Fruit fly (Drosophila melanogaster) whole organism, prepupa: Measurements from ENCODE around the gene CG34056.
A peak's percentile ranks its signal among the peaks of the same experiment; 100 is the strongest.

ENCODE experiments used
- Blimp-1 ChIP-seq: fragments of 200-800 bp; sonication (Bioruptor generic); optimal IDR thresholded peaks from 3 replicates; lab custom pipeline; 2017; ENCODE audit warnings: missing biosample characterization, missing genetic modification characterization, mild to moderate bottlenecking, moderate library complexity, missing genetic modification reagents
- CG10669 ChIP-seq: fragments of 200-800 bp; sonication (Bioruptor generic); optimal IDR thresholded peaks from 3 replicates; lab custom pipeline; 2018; ENCODE audit warnings: missing biosample characterization, mild to moderate bottlenecking, missing genetic modification characterization, moderate library complexity
- CG11294 ChIP-seq: fragments of 200-800 bp; sonication (Bioruptor generic); IDR thresholded peaks from 2 replicates; pipeline ENCODE4 v1.3.6; 2022; ENCODE audit warnings: missing biosample characterization, missing genetic modification characterization
- CG11762 ChIP-seq: fragments of 200-800 bp; sonication (Bioruptor generic); optimal IDR thresholded peaks from 3 replicates; lab custom pipeline; 2016; ENCODE audit warnings: missing biosample characterization, missing genetic modification characterization; ENCODE audit not compliant: insufficient read depth
- CG11902 ChIP-seq: fragments of 200-800 bp; sonication (Bioruptor generic); optimal IDR thresholded peaks from 3 replicates; lab custom pipeline; 2016; ENCODE audit warnings: missing biosample characterization, missing genetic modification characterization
- CG1621 ChIP-seq: fragments of 200-800 bp; sonication (Bioruptor generic); optimal IDR thresholded peaks from 3 replicates; lab custom pipeline; 2018; ENCODE audit warnings: missing biosample characterization, mild to moderate bottlenecking, missing genetic modification characterization
- CG3032 ChIP-seq: fragments of 200-800 bp; optimal IDR thresholded peaks from 2 replicates; lab custom pipeline; 2019; ENCODE audit warnings: missing biosample characterization, mild to moderate bottlenecking, missing genetic modification characterization, moderate library complexity
- CG31627 ChIP-seq: fragments of 200-800 bp; sonication (Bioruptor generic); optimal IDR thresholded peaks from 3 replicates; lab custom pipeline; 2016; ENCODE audit warnings: missing biosample characterization, missing genetic modification characterization
- CG34406 ChIP-seq: fragments of 200-800 bp; sonication (Bioruptor generic); optimal IDR thresholded peaks from 3 replicates; lab custom pipeline; 2016; ENCODE audit warnings: missing biosample characterization, missing genetic modification characterization
- CG3919 ChIP-seq: fragments of 200-800 bp; sonication (Bioruptor generic); optimal IDR thresholded peaks from 3 replicates; lab custom pipeline; 2016; ENCODE audit warnings: missing biosample characterization, missing genetic modification characterization
- CG4318 ChIP-seq: fragments of 200-800 bp; sonication (Bioruptor generic); optimal IDR thresholded peaks from 3 replicates; lab custom pipeline; 2017; ENCODE audit warnings: missing biosample characterization, mild to moderate bottlenecking, missing genetic modification characterization
- CG6163 ChIP-seq: fragments of 200-800 bp; sonication (Bioruptor generic); IDR thresholded peaks from 3 replicates; pipeline ENCODE4 v1.3.6; 2022; ENCODE audit warnings: missing biosample characterization, missing genetic modification characterization
- CG6276 ChIP-seq: fragments of 200-800 bp; sonication (Bioruptor generic); optimal IDR thresholded peaks from 2 replicates; lab custom pipeline; 2017; ENCODE audit warnings: missing biosample characterization, mild to moderate bottlenecking, missing genetic modification characterization
- CG6792 ChIP-seq: fragments of 200-800 bp; sonication (Bioruptor generic); optimal IDR thresholded peaks from 3 replicates; lab custom pipeline; 2016; ENCODE audit warnings: missing biosample characterization, missing genetic modification characterization
- CG6854 ChIP-seq: fragments of 200-800 bp; sonication (Bioruptor generic); optimal IDR thresholded peaks from 2 replicates; lab custom pipeline; 2017; ENCODE audit warnings: missing biosample characterization, mild to moderate bottlenecking, missing genetic modification characterization
- CG7368 ChIP-seq: fragments of 200-800 bp; sonication (Bioruptor generic); optimal IDR thresholded peaks from 3 replicates; lab custom pipeline; 2016; ENCODE audit warnings: missing biosample characterization, missing genetic modification characterization
- CG8119 ChIP-seq: fragments of 200-800 bp; sonication (Bioruptor generic); IDR thresholded peaks from 3 replicates; pipeline ENCODE4 v1.3.6; 2022; ENCODE audit warnings: missing biosample characterization, missing genetic modification characterization
- CG8319 ChIP-seq: fragments of 200-800 bp; sonication (Bioruptor generic); optimal IDR thresholded peaks from 3 replicates; lab custom pipeline; 2016; ENCODE audit warnings: missing biosample characterization, missing genetic modification characterization
- CG8632 ChIP-seq: fragments of 200-800 bp; sonication (Bioruptor generic); optimal IDR thresholded peaks from 3 replicates; lab custom pipeline; 2016; ENCODE audit warnings: missing biosample characterization, missing genetic modification characterization
- CG9139 ChIP-seq: fragments of 200-800 bp; sonication (Bioruptor generic); optimal IDR thresholded peaks from 3 replicates; lab custom pipeline; 2017; ENCODE audit warnings: missing biosample characterization, mild to moderate bottlenecking, missing genetic modification characterization
- Eip75B ChIP-seq: fragments of 200-800 bp; sonication (Bioruptor generic); optimal IDR thresholded peaks from 3 replicates; lab custom pipeline; 2016; ENCODE audit warnings: missing biosample characterization, missing genetic modification characterization
- Eip78C ChIP-seq: fragments of 200-800 bp; sonication (Bioruptor generic); peaks from one replicate; lab custom pipeline; 2016; ENCODE audit warnings: missing biosample characterization, missing genetic modification characterization
- Eip93F ChIP-seq: fragments of 200-800 bp; sonication (Bioruptor generic); optimal IDR thresholded peaks from 2 replicates; lab custom pipeline; 2016; ENCODE audit warnings: missing biosample characterization, mild to moderate bottlenecking, missing genetic modification characterization
- Ets21C ChIP-seq: fragments of 200-800 bp; sonication (Bioruptor generic); optimal IDR thresholded peaks from 3 replicates; lab custom pipeline; 2016; ENCODE audit warnings: missing biosample characterization, missing genetic modification characterization
- Ets96B ChIP-seq: fragments of 200-800 bp; optimal IDR thresholded peaks from 2 replicates; lab custom pipeline; 2019; ENCODE audit warnings: missing biosample characterization, mild to moderate bottlenecking, missing genetic modification characterization, moderate library complexity
- Gug ChIP-seq: fragments of 200-800 bp; sonication (Bioruptor generic); IDR thresholded peaks from 2 replicates; pipeline ENCODE4 v1.3.6; 2022; ENCODE audit warnings: missing biosample characterization, missing genetic modification characterization
- Hr39 ChIP-seq: fragments of 200-800 bp; sonication (Bioruptor generic); optimal IDR thresholded peaks from 2 replicates; lab custom pipeline; 2016; ENCODE audit warnings: missing biosample characterization, missing genetic modification characterization
- Hr4 ChIP-seq: fragments of 200-800 bp; sonication (Bioruptor generic); optimal IDR thresholded peaks from 3 replicates; lab custom pipeline; 2016; ENCODE audit warnings: missing biosample characterization, missing genetic modification characterization
- Lpt ChIP-seq: fragments of 200-800 bp; sonication (Bioruptor generic); optimal IDR thresholded peaks from 3 replicates; lab custom pipeline; 2016; ENCODE audit warnings: missing biosample characterization, missing genetic modification characterization
- OdsH ChIP-seq: fragments of 200-800 bp; sonication (Bioruptor generic); optimal IDR thresholded peaks from 3 replicates; lab custom pipeline; 2016; ENCODE audit warnings: missing biosample characterization, missing genetic modification characterization
- Smox ChIP-seq: fragments of 200-800 bp; sonication (Bioruptor generic); optimal IDR thresholded peaks from 3 replicates; lab custom pipeline; 2016; ENCODE audit warnings: missing biosample characterization, missing genetic modification characterization
- Sox102F ChIP-seq: fragments of 200-800 bp; sonication (Bioruptor generic); optimal IDR thresholded peaks from 2 replicates; lab custom pipeline; 2016; ENCODE audit warnings: missing biosample characterization, mild to moderate bottlenecking, missing genetic modification characterization
- Sox14 ChIP-seq: fragments of 200-800 bp; sonication (Bioruptor generic); optimal IDR thresholded peaks from 3 replicates; lab custom pipeline; 2016; ENCODE audit warnings: missing biosample characterization, missing genetic modification characterization
- acj6 ChIP-seq: fragments of 200-800 bp; sonication (Bioruptor generic); optimal IDR thresholded peaks from 3 replicates; lab custom pipeline; 2016; ENCODE audit warnings: missing biosample characterization, missing genetic modification characterization
- cyc ChIP-seq: fragments of 200-800 bp; sonication (Bioruptor generic); optimal IDR thresholded peaks from 3 replicates; lab custom pipeline; 2016; ENCODE audit warnings: missing biosample characterization, missing genetic modification characterization
- dac ChIP-seq: fragments of 200-800 bp; sonication (Bioruptor generic); optimal IDR thresholded peaks from 2 replicates; lab custom pipeline; 2017; ENCODE audit warnings: missing biosample characterization, mild to moderate bottlenecking, missing genetic modification characterization
- dsx ChIP-seq: fragments of 200-800 bp; optimal IDR thresholded peaks from 3 replicates; lab custom pipeline; 2019; ENCODE audit warnings: missing biosample characterization, mild to moderate bottlenecking, missing genetic modification characterization, moderate library complexity; ENCODE audit not compliant: poor library complexity, severe bottlenecking
- eg ChIP-seq: fragments of 200-800 bp; sonication (Bioruptor generic); IDR thresholded peaks from 3 replicates; pipeline ENCODE4 v1.3.6; 2022; ENCODE audit warnings: missing biosample characterization, missing genetic modification characterization
- esn ChIP-seq: fragments of 200-800 bp; sonication (Bioruptor generic); optimal IDR thresholded peaks from 2 replicates; lab custom pipeline; 2016; ENCODE audit warnings: missing biosample characterization, mild to moderate bottlenecking, missing genetic modification characterization, moderate library complexity
- fd59A ChIP-seq: fragments of 200-800 bp; sonication (Bioruptor generic); optimal IDR thresholded peaks from 2 replicates; lab custom pipeline; 2017; ENCODE audit warnings: missing biosample characterization, mild to moderate bottlenecking, missing genetic modification characterization, missing genetic modification reagents
- fd85E ChIP-seq: fragments of 200-800 bp; sonication (Bioruptor generic); optimal IDR thresholded peaks from 3 replicates; lab custom pipeline; 2016; ENCODE audit warnings: missing biosample characterization, missing genetic modification characterization
- fkh ChIP-seq: fragments of 200-800 bp; sonication (Bioruptor generic); optimal IDR thresholded peaks from 3 replicates; lab custom pipeline; 2017; ENCODE audit warnings: missing biosample characterization, mild to moderate bottlenecking, missing genetic modification characterization, moderate library complexity
- lz ChIP-seq: fragments of 200-800 bp; sonication (Bioruptor generic); optimal IDR thresholded peaks from 3 replicates; lab custom pipeline; 2016; ENCODE audit warnings: missing biosample characterization, missing genetic modification characterization
- net ChIP-seq: fragments of 200-800 bp; sonication (Bioruptor generic); optimal IDR thresholded peaks from 3 replicates; lab custom pipeline; 2016; ENCODE audit warnings: missing biosample characterization, missing genetic modification characterization
- pdm3 ChIP-seq: fragments of 200-800 bp; sonication (Bioruptor generic); optimal IDR thresholded peaks from 3 replicates; lab custom pipeline; 2016; ENCODE audit warnings: missing biosample characterization, missing genetic modification characterization
- salr ChIP-seq, 2 experiments: fragments of 200-800 bp; sonication (Bioruptor generic); optimal IDR thresholded peaks; 3 replicates each; lab custom pipeline; 2016 to 2018; ENCODE audit warnings: missing biosample characterization in 2 of 2, missing genetic modification characterization in 2 of 2, mild to moderate bottlenecking in 1 of 2
- spab ChIP-seq: fragments of 200-800 bp; sonication (Bioruptor generic); optimal IDR thresholded peaks from 2 replicates; lab custom pipeline; 2017; ENCODE audit warnings: missing biosample characterization, mild to moderate bottlenecking, missing genetic modification characterization, missing genetic modification reagents
- ss ChIP-seq, 2 experiments: fragments of 200-800 bp; sonication (Bioruptor generic); optimal IDR thresholded peaks; 2 replicates in 1 of 2; 3 replicates in 1 of 2; lab custom pipeline; 2017 to 2018; ENCODE audit warnings: mild to moderate bottlenecking in 2 of 2, missing biosample characterization in 2 of 2, missing genetic modification characterization in 2 of 2, moderate library complexity in 1 of 2
- svp ChIP-seq: fragments of 200-800 bp; sonication (Bioruptor generic); peaks from one replicate; lab custom pipeline; 2016; ENCODE audit warnings: missing biosample characterization, missing genetic modification characterization
- topi ChIP-seq: fragments of 200-800 bp; sonication (Bioruptor generic); optimal IDR thresholded peaks from 3 replicates; lab custom pipeline; 2016; ENCODE audit warnings: missing biosample characterization, missing genetic modification characterization
- vri ChIP-seq: fragments of 200-800 bp; sonication (Bioruptor generic); optimal IDR thresholded peaks from 3 replicates; lab custom pipeline; 2016; ENCODE audit warnings: missing biosample characterization, mild to moderate bottlenecking, missing genetic modification characterization

Gene CG34056

dm6 chr3L:895314-895980 lies at the start of gene CG34056:
TSS of gene CG34056 (plus strand) at chr3L:895951.
- TF ChIP-seq CG8319, result peak; percentile 96
- TF ChIP-seq CG1621 (tag; lab: Kevin White, UChicago), result peak; percentile 90
- TF ChIP-seq fd59A (GFP tag; lab: Kevin White, UChicago), result peak; percentile 94
- peak; percentile 100 for TF ChIP-seq Eip78C (GFP tag; lab: Kevin White, UChicago)
- peak; percentile 92 for TF ChIP-seq fd85E (GFP tag; lab: Kevin White, UChicago)
- peak; percentile 99 for TF ChIP-seq eg (GFP tag; lab: Robert Waterston, UW)
- peak; percentile 97 for TF ChIP-seq cyc (GFP tag; lab: Kevin White, UChicago)
- TF ChIP-seq acj6 (GFP tag; lab: Kevin White, UChicago), result peak; percentile 97
- TF ChIP-seq Hr4 (GFP tag; lab: Kevin White, UChicago), result peak; percentile 96
- TF ChIP-seq Eip75B (GFP tag; lab: Kevin White, UChicago), result peak; percentile 98
- TF ChIP-seq CG4318 (GFP tag; lab: Kevin White, UChicago), result peak; percentile 92
- TF ChIP-seq OdsH (GFP tag; lab: Kevin White, UChicago), result peak; percentile 98
- TF ChIP-seq dac, result peak; percentile 89
- TF ChIP-seq CG6792 (GFP tag; lab: Kevin White, UChicago), result peak; percentile 98
- peak; percentile 95 for TF ChIP-seq CG6276 (GFP tag; lab: Kevin White, UChicago)
- TF ChIP-seq CG7368 (GFP tag; lab: Kevin White, UChicago), result peak; percentile 97
- TF ChIP-seq CG9139 (GFP tag; lab: Kevin White, UChicago), result peak; percentile 97
- peak; percentile 96 for TF ChIP-seq net (GFP tag; lab: Kevin White, UChicago)
- TF ChIP-seq Lpt (GFP tag; lab: Kevin White, UChicago), result peak; percentile 97
- TF ChIP-seq CG8119, result peak; percentile 99
- peak; percentile 85 to 95 for TF ChIP-seq salr (GFP tag; optimal IDR thresholded peaks at IDR 0.05; lab: Kevin White, UChicago)
- peak; percentile 94 for TF ChIP-seq vri
- peak; percentile 98 for TF ChIP-seq Ets96B (tag; lab: Kevin White, UChicago)
- peak; percentile 93 for TF ChIP-seq Hr39
- TF ChIP-seq Blimp-1 (GFP tag; lab: Kevin White, UChicago), result peak; percentile 89
- peak; percentile 97 for TF ChIP-seq CG8632 (GFP tag; lab: Kevin White, UChicago)
- peak; percentile 99 for TF ChIP-seq CG6163 (GFP tag; lab: Robert Waterston, UW)
- TF ChIP-seq dsx (GFP tag; lab: Kevin White, UChicago), result peak; percentile 95
- peak; percentile 97 for TF ChIP-seq ss (GFP tag; optimal IDR thresholded peaks at IDR 0.05; lab: Kevin White, UChicago)
- TF ChIP-seq spab (GFP tag; lab: Kevin White, UChicago), result peak; percentile 97
- peak; percentile 95 for TF ChIP-seq Smox
- TF ChIP-seq Gug (GFP tag; lab: Robert Waterston, UW), result peak; percentile 96
- peak; percentile 94 for TF ChIP-seq CG11902 (GFP tag; lab: Kevin White, UChicago)
- peak; percentile 95 for TF ChIP-seq CG31627 (GFP tag; lab: Kevin White, UChicago)
- TF ChIP-seq topi, result peak; percentile 98
- peak; percentile 96 for TF ChIP-seq Sox102F (GFP tag; lab: Kevin White, UChicago)
- TF ChIP-seq Ets21C, result peak; percentile 91
- TF ChIP-seq svp, result peak; percentile 98
- TF ChIP-seq CG11762 (GFP tag; lab: Kevin White, UChicago), result peak; percentile 98
- TF ChIP-seq esn (GFP tag; lab: Kevin White, UChicago), result peak; percentile 98
- TF ChIP-seq CG6854, result peak; percentile 95
- peak; percentile 97 for TF ChIP-seq CG3032 (tag; lab: Kevin White, UChicago)
- peak; percentile 95 for TF ChIP-seq CG11294 (GFP tag; lab: Robert Waterston, UW)
- TF ChIP-seq pdm3 (GFP tag; lab: Kevin White, UChicago), result peak; percentile 97
- peak; percentile 97 for TF ChIP-seq Eip93F
- TF ChIP-seq CG10669 (GFP tag; lab: Kevin White, UChicago), result peak; percentile 98
- TF ChIP-seq fkh, result peak; percentile 42
- peak; percentile 96 for TF ChIP-seq lz (GFP tag; lab: Kevin White, UChicago)
- TF ChIP-seq CG3919 (GFP tag; lab: Kevin White, UChicago), result peak; percentile 99
- TF ChIP-seq Sox14 (GFP tag; lab: Kevin White, UChicago), result peak; percentile 96
- peak; percentile 97 for TF ChIP-seq CG34406 (GFP tag; lab: Kevin White, UChicago)
